Worm (Caenorhabditis elegans): ENCODE data around the gene ltah-1.1.

ce11 chrIV:12330840-12331359 lies 51.5 kb downstream of the ltah-1.1 start, which contains the start of gene ufd-1:
- no peak for TF ChIP-seq ceh-82 (tag; optimal IDR thresholded peaks at IDR 0.05)
- no peak for TF ChIP-seq nhr-11 (tag; optimal IDR thresholded peaks at IDR 0.05)

All from whole organism, L2 larva.